Fruit fly (Drosophila melanogaster): ENCODE data around the gene Hsp60A.

DNA sequence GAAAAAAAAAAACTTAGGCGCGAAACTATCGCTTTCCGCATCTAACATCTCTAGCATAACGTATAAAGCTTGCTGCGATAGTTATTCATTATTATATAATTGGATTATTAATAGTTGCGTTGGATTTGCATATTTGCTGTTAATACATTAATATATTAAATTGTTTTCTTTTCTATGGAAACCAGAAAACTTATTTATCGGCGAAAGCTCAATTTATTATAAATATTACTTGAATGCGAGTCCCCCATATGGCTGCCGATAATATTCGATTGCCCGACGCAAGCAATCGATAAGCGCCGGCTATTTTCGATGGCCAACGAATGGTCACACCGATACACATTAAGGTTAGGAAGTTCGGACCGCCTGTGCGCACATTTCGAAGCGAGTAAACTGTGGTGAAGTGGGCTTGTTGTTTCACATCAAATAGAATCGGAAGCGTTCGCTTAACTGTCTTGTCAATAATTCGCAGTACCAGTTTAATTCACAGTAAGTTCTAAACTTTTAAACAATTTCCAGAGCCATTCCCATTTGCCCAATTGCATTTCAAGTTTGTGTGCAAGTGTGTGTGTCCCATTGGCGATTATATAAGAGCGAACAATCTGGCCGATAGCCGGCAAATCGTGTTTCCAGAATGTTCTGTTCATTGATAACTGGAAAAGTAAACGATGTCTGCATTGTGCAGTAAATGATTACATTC, at the start of gene Hsp60A:
- TF ChIP-seq N (GFP tag; optimal IDR thresholded peaks at IDR 0.05) (no peak), Dfd (GFP tag; optimal IDR thresholded peaks at IDR 0.05) (no peak), Jra (GFP tag; optimal IDR thresholded peaks at IDR 0.05) (no peak), rgr (GFP tag; optimal IDR thresholded peaks at IDR 0.05) (peak; percentile 34), br (GFP tag; optimal IDR thresholded peaks at IDR 0.05) (peak; percentile 41), psq (GFP tag; optimal IDR thresholded peaks at IDR 0.05) (peak; percentile 31), sage (GFP tag; optimal IDR thresholded peaks at IDR 0.05) (peak; percentile 54), CG9705 (GFP tag; optimal IDR thresholded peaks at IDR 0.05) (no peak), tai (GFP tag; optimal IDR thresholded peaks at IDR 0.05) (no peak), fru (GFP tag; optimal IDR thresholded peaks at IDR 0.05) (peak; percentile 38), usp (GFP tag; optimal IDR thresholded peaks at IDR 0.05) (no peak)
